Fruit fly (Drosophila melanogaster) whole organism, embryonic: ENCODE results near the gene Mtr3.

Experiments used
- Atf6 ChIP-seq: fragments of 200-800 bp; sonication (Bioruptor generic); IDR thresholded peaks from 2 replicates; pipeline ENCODE4 v1.3.6; 2022; ENCODE audit warnings: missing biosample characterization, missing genetic modification characterization
- B-H2 ChIP-seq: fragments of 200-800 bp; sonication (Bioruptor generic); optimal IDR thresholded peaks from 2 replicates; lab custom pipeline; 2018; ENCODE audit warnings: missing biosample characterization, mild to moderate bottlenecking, missing genetic modification characterization
- Bdp1 ChIP-seq: fragments of 200-800 bp; sonication (Bioruptor generic); optimal IDR thresholded peaks from 3 replicates; lab custom pipeline; 2016; ENCODE audit warnings: missing biosample characterization, missing genetic modification characterization
- CG10565 ChIP-seq: fragments of 200-800 bp; sonication (Bioruptor generic); optimal IDR thresholded peaks from 3 replicates; lab custom pipeline; 2016; ENCODE audit warnings: missing biosample characterization, mild to moderate bottlenecking, missing genetic modification characterization
- CG11247 ChIP-seq: fragments of 200-800 bp; sonication (Bioruptor generic); IDR thresholded peaks from 2 replicates; pipeline ENCODE4 v1.3.6; 2022; ENCODE audit warnings: missing biosample characterization, missing genetic modification characterization
- CG12071 ChIP-seq: fragments of 200-800 bp; sonication (Bioruptor generic); optimal IDR thresholded peaks from 3 replicates; lab custom pipeline; 2018; ENCODE audit warnings: missing biosample characterization, mild to moderate bottlenecking, missing genetic modification characterization
- CG1233 ChIP-seq: fragments of 200-800 bp; sonication (Bioruptor generic); optimal IDR thresholded peaks from 4 replicates; lab custom pipeline; 2018; ENCODE audit warnings: missing biosample characterization, mild to moderate bottlenecking, missing genetic modification characterization
- CG12769 ChIP-seq: fragments of 200-800 bp; sonication (Bioruptor generic); optimal IDR thresholded peaks from 2 replicates; lab custom pipeline; 2019; ENCODE audit warnings: missing biosample characterization, mild to moderate bottlenecking, missing genetic modification characterization, moderate library complexity
- CG1603 ChIP-seq: fragments of 200-800 bp; sonication (Bioruptor generic); optimal IDR thresholded peaks from 2 replicates; lab custom pipeline; 2019; ENCODE audit warnings: missing biosample characterization, mild to moderate bottlenecking, missing genetic modification characterization, moderate library complexity
- CG17186 ChIP-seq: fragments of 200-800 bp; sonication (Bioruptor generic); optimal IDR thresholded peaks from 3 replicates; lab custom pipeline; 2017; ENCODE audit warnings: missing biosample characterization, missing genetic modification reagents, missing genetic modification characterization
- CG17612 ChIP-seq: fragments of 200-800 bp; sonication (Bioruptor generic); IDR thresholded peaks from 2 replicates; pipeline ENCODE4 v1.3.6; 2022; ENCODE audit warnings: missing biosample characterization, missing genetic modification characterization
- CG32772 ChIP-seq: fragments of 200-800 bp; sonication (Bioruptor generic); IDR thresholded peaks from 2 replicates; pipeline ENCODE4 v1.3.6; 2022; ENCODE audit warnings: missing biosample characterization, missing genetic modification characterization
- CG34224 ChIP-seq: fragments of 200-800 bp; sonication (Bioruptor generic); IDR thresholded peaks from 3 replicates; pipeline ENCODE4 v1.3.6; 2022; ENCODE audit warnings: missing biosample characterization, missing genetic modification characterization; ENCODE audit not compliant: partially characterized antibody
- CG3995 ChIP-seq: fragments of 200-800 bp; sonication (Bioruptor generic); optimal IDR thresholded peaks from 3 replicates; lab custom pipeline; 2016; ENCODE audit warnings: missing biosample characterization, missing genetic modification characterization
- CG42726 ChIP-seq: fragments of 200-800 bp; sonication (Bioruptor generic); IDR thresholded peaks from 2 replicates; pipeline ENCODE4 v1.3.6; 2022; ENCODE audit warnings: missing biosample characterization, missing genetic modification characterization; ENCODE audit not compliant: partially characterized antibody
- CG4424 ChIP-seq: fragments of 200-800 bp; sonication (Bioruptor generic); optimal IDR thresholded peaks from 3 replicates; lab custom pipeline; 2016; ENCODE audit warnings: missing biosample characterization, missing genetic modification characterization
- CG4730 ChIP-seq: fragments of 200-800 bp; sonication (Bioruptor generic); IDR thresholded peaks from 2 replicates; pipeline ENCODE4 v1.3.6; 2022; ENCODE audit warnings: missing biosample characterization, missing genetic modification characterization
- CG5180 ChIP-seq: fragments of 200-800 bp; sonication (Bioruptor generic); optimal IDR thresholded peaks from 3 replicates; lab custom pipeline; 2017; ENCODE audit warnings: missing biosample characterization, missing genetic modification characterization, mild to moderate bottlenecking, moderate library complexity, missing genetic modification reagents
- CG6272 ChIP-seq: fragments of 200-800 bp; sonication (Bioruptor generic); IDR thresholded peaks from 2 replicates; pipeline ENCODE4 v1.3.6; 2022; ENCODE audit warnings: missing biosample characterization, missing genetic modification characterization
- CG6654 ChIP-seq: fragments of 200-800 bp; sonication (Bioruptor generic); optimal IDR thresholded peaks from 2 replicates; lab custom pipeline; 2017; ENCODE audit warnings: missing biosample characterization, mild to moderate bottlenecking, missing genetic modification characterization
- CG7271 ChIP-seq: fragments of 200-800 bp; sonication (Bioruptor generic); optimal IDR thresholded peaks from 2 replicates; lab custom pipeline; 2018; ENCODE audit warnings: missing biosample characterization, mild to moderate bottlenecking, missing genetic modification characterization, moderate library complexity
- CG7372 ChIP-seq: fragments of 200-800 bp; sonication (Bioruptor generic); IDR thresholded peaks from 2 replicates; pipeline ENCODE4 v1.3.6; 2022; ENCODE audit warnings: missing biosample characterization, missing genetic modification characterization
- CG7745 ChIP-seq: fragments of 200-800 bp; sonication (Bioruptor generic); optimal IDR thresholded peaks from 2 replicates; lab custom pipeline; 2018; ENCODE audit warnings: missing biosample characterization, mild to moderate bottlenecking, missing genetic modification characterization, moderate library complexity
- CG8089 ChIP-seq: fragments of 200-800 bp; sonication (Bioruptor generic); optimal IDR thresholded peaks from 3 replicates; lab custom pipeline; 2016; ENCODE audit warnings: missing biosample characterization, missing genetic modification characterization
- CG8359 ChIP-seq: fragments of 200-800 bp; sonication (Bioruptor generic); optimal IDR thresholded peaks from 2 replicates; lab custom pipeline; 2017; ENCODE audit warnings: missing biosample characterization, mild to moderate bottlenecking, missing genetic modification characterization, borderline replicate concordance
- CoRest ChIP-seq: fragments of 200-800 bp; sonication (Bioruptor generic); optimal IDR thresholded peaks from 3 replicates; lab custom pipeline; 2018; ENCODE audit warnings: missing biosample characterization, mild to moderate bottlenecking, missing genetic modification characterization, moderate library complexity
- D ChIP-seq, 2 experiments: fragments of 200-800 bp in 1 of 2; fragments of >200 bp in 1 of 2; sonication (Bioruptor generic) in 1 of 2; optimal IDR thresholded peaks; 2 replicates in 1 of 2; 3 replicates in 1 of 2; lab custom pipeline; 2017; ENCODE audit warnings: mild to moderate bottlenecking in 1 of 2, missing biosample characterization in 1 of 2, missing genetic modification characterization in 1 of 2, missing genetic modification reagents in 1 of 2
- D19A ChIP-seq: fragments of 200-800 bp; optimal IDR thresholded peaks from 3 replicates; lab custom pipeline; 2019; ENCODE audit warnings: missing biosample characterization, mild to moderate bottlenecking, missing genetic modification characterization, moderate library complexity
- Dek ChIP-seq: fragments of 200-800 bp; sonication (Bioruptor generic); optimal IDR thresholded peaks from 3 replicates; lab custom pipeline; 2019; ENCODE audit warnings: missing biosample characterization, mild to moderate bottlenecking, missing genetic modification characterization, moderate library complexity
- Doc2 ChIP-seq: fragments of 200-800 bp; sonication (Bioruptor generic); IDR thresholded peaks from 2 replicates; pipeline ENCODE4 v1.3.6; 2022; ENCODE audit warnings: missing biosample characterization, missing genetic modification characterization
- E2f1 ChIP-seq: fragments of 200-800 bp; sonication (Bioruptor generic); IDR thresholded peaks from 2 replicates; pipeline ENCODE4 v1.3.6; 2022; ENCODE audit warnings: missing biosample characterization, missing genetic modification characterization
- GATAe ChIP-seq: fragments of 200-800 bp; sonication (Bioruptor generic); conservative IDR thresholded peaks from 2 replicates; pipeline ENCODE4 v1.3.6; 2022; ENCODE audit warnings: missing biosample characterization, missing genetic modification characterization
- Gsc ChIP-seq: fragments of 200-800 bp; sonication (Bioruptor generic); IDR thresholded peaks from 2 replicates; pipeline ENCODE4 v1.3.6; 2022; ENCODE audit warnings: missing biosample characterization, missing genetic modification characterization
- HLH3B ChIP-seq: fragments of 200-800 bp; sonication (Bioruptor generic); IDR thresholded peaks from 2 replicates; pipeline ENCODE4 v1.3.6; 2022; ENCODE audit warnings: missing biosample characterization, missing genetic modification characterization
- Meics ChIP-seq: fragments of 200-800 bp; sonication (Bioruptor generic); optimal IDR thresholded peaks from 2 replicates; lab custom pipeline; 2017; ENCODE audit warnings: missing biosample characterization, mild to moderate bottlenecking, missing genetic modification characterization
- Opbp ChIP-seq: fragments of 200-800 bp; sonication (Bioruptor generic); IDR thresholded peaks from 3 replicates; pipeline ENCODE4 v1.3.6; 2022; ENCODE audit warnings: missing biosample characterization, missing genetic modification characterization; ENCODE audit not compliant: partially characterized antibody
- PHDP ChIP-seq: fragments of 200-800 bp; sonication (Bioruptor generic); optimal IDR thresholded peaks from 3 replicates; lab custom pipeline; 2018; ENCODE audit warnings: missing biosample characterization, mild to moderate bottlenecking, missing genetic modification characterization, moderate library complexity
- Ptx1 ChIP-seq: fragments of 200-800 bp; sonication (Bioruptor generic); IDR thresholded peaks from 2 replicates; pipeline ENCODE4 v1.3.6; 2022; ENCODE audit warnings: missing biosample characterization, missing genetic modification characterization
- bsh ChIP-seq, 2 experiments: fragments of 200-800 bp; sonication (Bioruptor generic); optimal IDR thresholded peaks; 2 replicates each; lab custom pipeline; 2017 to 2018; ENCODE audit warnings: mild to moderate bottlenecking in 2 of 2, missing biosample characterization in 2 of 2, missing genetic modification characterization in 2 of 2, moderate library complexity in 1 of 2
- ems ChIP-seq: fragments of 200-800 bp; sonication (Bioruptor generic); optimal IDR thresholded peaks from 3 replicates; lab custom pipeline; 2016; ENCODE audit warnings: missing biosample characterization, missing genetic modification characterization
- esg ChIP-seq: fragments of 200-800 bp; sonication (Bioruptor generic); conservative IDR thresholded peaks from 2 replicates; pipeline ENCODE4 v1.3.6; 2022; ENCODE audit warnings: missing biosample characterization, missing genetic modification characterization
- fd102C ChIP-seq: fragments of 200-800 bp; sonication (Bioruptor generic); optimal IDR thresholded peaks from 2 replicates; lab custom pipeline; 2018; ENCODE audit warnings: missing biosample characterization, mild to moderate bottlenecking, missing genetic modification characterization, moderate library complexity
- gt ChIP-seq: fragments of 200-800 bp; sonication (Bioruptor generic); IDR thresholded peaks from 2 replicates; pipeline ENCODE4 v1.3.6; 2022; ENCODE audit warnings: missing biosample characterization, missing genetic modification characterization
- her ChIP-seq: fragments of 200-800 bp; sonication (Bioruptor generic); optimal IDR thresholded peaks from 2 replicates; lab custom pipeline; 2016; ENCODE audit warnings: missing biosample characterization, missing genetic modification characterization
- lilli ChIP-seq: fragments of 200-800 bp; sonication (Bioruptor generic); optimal IDR thresholded peaks from 3 replicates; lab custom pipeline; 2016; ENCODE audit warnings: missing biosample characterization, missing genetic modification characterization
- mam ChIP-seq: fragments of 200-800 bp; sonication (Bioruptor generic); optimal IDR thresholded peaks from 3 replicates; lab custom pipeline; 2016; ENCODE audit warnings: missing biosample characterization, missing genetic modification characterization
- scrt ChIP-seq: fragments of 200-800 bp; sonication (Bioruptor generic); optimal IDR thresholded peaks from 2 replicates; lab custom pipeline; 2018; ENCODE audit warnings: missing biosample characterization, mild to moderate bottlenecking, missing genetic modification characterization, moderate library complexity
- ssp ChIP-seq: fragments of 200-800 bp; sonication (Bioruptor generic); IDR thresholded peaks from 2 replicates; pipeline ENCODE4 v1.3.6; 2022; ENCODE audit warnings: missing biosample characterization, missing genetic modification characterization
- stwl ChIP-seq: fragments of 200-800 bp; sonication (Bioruptor generic); optimal IDR thresholded peaks from 3 replicates; lab custom pipeline; 2018; ENCODE audit warnings: missing biosample characterization, mild to moderate bottlenecking, missing genetic modification characterization, moderate library complexity
- usp ChIP-seq: fragments of >200 bp; optimal IDR thresholded peaks from 2 replicates; lab custom pipeline; 2017; ENCODE audit warnings: missing biosample characterization, missing genetic modification characterization
- z ChIP-seq: fragments of 200-800 bp; sonication (Bioruptor generic); IDR thresholded peaks from 3 replicates; pipeline ENCODE4 v1.3.6; 2022; ENCODE audit warnings: missing biosample characterization, missing genetic modification characterization

The Mtr3 gene

DNA sequence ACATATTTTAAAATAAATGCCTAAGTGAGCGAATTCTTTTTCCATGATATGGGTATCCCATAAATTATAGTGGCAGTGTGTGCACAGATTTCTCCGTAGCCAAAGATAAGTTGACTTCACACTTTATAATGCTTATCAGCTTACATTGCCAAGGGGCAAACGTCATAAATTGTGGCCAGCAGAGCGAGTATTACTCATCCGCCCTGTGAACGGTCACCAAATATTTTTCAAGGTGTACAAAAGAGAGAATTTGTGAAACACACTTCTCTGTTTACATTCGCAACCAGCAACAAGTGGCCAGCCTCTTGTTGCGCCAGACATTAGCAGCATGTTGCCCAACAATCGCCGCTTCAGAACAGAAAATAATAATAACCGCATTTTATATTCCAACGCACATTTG, 19.4 kb upstream of the Mtr3 start (continued):
- TF ChIP-seq Bdp1 (GFP tag; lab: Kevin White, UChicago), result no peak
- TF ChIP-seq Doc2, result no peak
- no peak for TF ChIP-seq Gsc
- TF ChIP-seq CG5180 (GFP tag; lab: Kevin White, UChicago), result peak; percentile 33
- TF ChIP-seq CG7372, result peak; percentile 78
- no peak for TF ChIP-seq CG7271 (tag; lab: Kevin White, UChicago)
- peak; percentile 41; the same call in 1 of the 2 replicates for TF ChIP-seq HLH3B (GFP tag; lab: Robert Waterston, UW)
- TF ChIP-seq GATAe (GFP tag; lab: Robert Waterston, UW), result 0 out of 2 replicates have a peak, but pooled peaks have one; percentile 33
- no peak for TF ChIP-seq CG42726 (GFP tag; lab: Robert Waterston, UW)
- TF ChIP-seq CG12769, result peak; percentile 12
- TF ChIP-seq CG1233 (GFP tag; lab: Kevin White, UChicago), result peak; percentile 8
- TF ChIP-seq CG4424 (GFP tag; lab: Kevin White, UChicago), result peak; percentile 36
- TF ChIP-seq CG32772 (GFP tag; lab: Robert Waterston, UW), result no peak
- TF ChIP-seq CG8089, result no peak
- TF ChIP-seq CG8359 (GFP tag; lab: Kevin White, UChicago), result peak; percentile 67
- peak; percentile 45 for TF ChIP-seq Meics (GFP tag; lab: Kevin White, UChicago)
- TF ChIP-seq CG6272, result no peak
- no peak for TF ChIP-seq z
- TF ChIP-seq CG1603, result peak; percentile 47
- TF ChIP-seq CG17186, result no peak
- no peak for TF ChIP-seq stwl
- TF ChIP-seq ems, result peak; percentile 24
- TF ChIP-seq E2f1 (GFP tag; lab: Robert Waterston, UW), result no peak
- peak; percentile 69 for TF ChIP-seq scrt (GFP tag; lab: Kevin White, UChicago)
- no peak for TF ChIP-seq CG17612 (GFP tag; lab: Robert Waterston, UW)
- no peak for TF ChIP-seq D (optimal IDR thresholded peaks at IDR 0.05; lab: Kevin White, UChicago)
- no peak for TF ChIP-seq D (GFP tag; optimal IDR thresholded peaks at IDR 0.05; lab: Kevin White, UChicago)
- TF ChIP-seq lilli (GFP tag; lab: Kevin White, UChicago), result peak; percentile 41
- TF ChIP-seq usp (GFP tag; lab: Kevin White, UChicago), result no peak
- no peak for TF ChIP-seq CG3995 (GFP tag; lab: Kevin White, UChicago)
- no peak for TF ChIP-seq Ptx1 (GFP tag; lab: Robert Waterston, UW)
- no peak for TF ChIP-seq CG11247 (GFP tag; lab: Robert Waterston, UW)
- no peak for TF ChIP-seq gt (GFP tag; lab: Robert Waterston, UW)
- peak; percentile 85 for TF ChIP-seq CG12071
- TF ChIP-seq PHDP, result peak; percentile 60
- peak; percentile 36 for TF ChIP-seq B-H2 (GFP tag; lab: Kevin White, UChicago)
- TF ChIP-seq D19A, result peak; percentile 16
- no peak for TF ChIP-seq Opbp (GFP tag; lab: Robert Waterston, UW)
- no peak for TF ChIP-seq CG7745 (tag; lab: Kevin White, UChicago)
- TF ChIP-seq Atf6, result peak; percentile 59; the same call in 1 of the 2 replicates
- TF ChIP-seq CG4730 (GFP tag; lab: Robert Waterston, UW), result no peak
- peak; percentile 19 for TF ChIP-seq her (GFP tag; lab: Kevin White, UChicago)
- no peak for TF ChIP-seq fd102C
- no peak for TF ChIP-seq CoRest (tag; lab: Kevin White, UChicago)
- TF ChIP-seq bsh (GFP tag; optimal IDR thresholded peaks at IDR 0.05; lab: Kevin White, UChicago), result peak in 1 of 2 experiments; percentile 27
- no peak for TF ChIP-seq CG34224 (GFP tag; lab: Robert Waterston, UW)
- no peak for TF ChIP-seq CG6654 (GFP tag; lab: Kevin White, UChicago)
- no peak for TF ChIP-seq mam (GFP tag; lab: Kevin White, UChicago)
- no peak for TF ChIP-seq CG10565 (GFP tag; lab: Kevin White, UChicago)
- TF ChIP-seq Dek (tag; lab: Kevin White, UChicago), result no peak
- TF ChIP-seq esg (GFP tag; lab: Robert Waterston, UW), result no peak
- no peak for TF ChIP-seq ssp (GFP tag; lab: Robert Waterston, UW)
